Worm (Caenorhabditis elegans): Measurements from ENCODE around the gene F40G12.9.

DNA sequence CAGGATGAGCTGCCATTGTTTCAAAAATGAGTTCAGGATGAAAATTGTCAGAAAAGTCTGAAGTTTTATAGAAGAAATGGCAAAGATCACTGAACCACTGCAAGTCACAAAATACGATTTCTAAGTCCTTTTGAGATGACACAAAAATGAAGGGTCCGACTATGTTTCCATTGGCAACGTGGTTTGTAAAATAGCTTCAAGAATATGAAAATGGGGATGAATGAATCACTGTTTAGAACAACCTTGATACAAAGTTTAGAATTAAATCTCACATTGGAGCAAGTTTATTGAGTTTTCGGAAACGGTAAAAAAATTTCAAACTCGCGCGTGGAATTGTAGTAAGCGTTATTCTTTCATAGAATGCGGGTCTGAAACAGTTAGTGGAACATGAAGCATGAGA lies 28.7 kb downstream of the F40G12.9 start, which contains the start of gene ddn-3:
- TF ChIP-seq dao-5 (tag; optimal IDR thresholded peaks at IDR 0.05) (no peak), W03F9.2 (tag; optimal IDR thresholded peaks at IDR 0.05) (no peak), him-1 (tag; optimal IDR thresholded peaks at IDR 0.05) (no peak)
